Fruit fly (Drosophila melanogaster) Kc167 (cell line): ENCODE measurements around the gene CG2104.

Experiments used
- Sin3A ChIP-seq: fragments of >200 bp; optimal IDR thresholded peaks from 2 replicates; lab custom pipeline; 2018; ENCODE audit warnings: missing external identifiers
- insv ChIP-seq: fragments of >200 bp; optimal IDR thresholded peaks from 3 replicates; lab custom pipeline; 2018; ENCODE audit warnings: missing external identifiers
- ttk ChIP-seq: sonication (Bioruptor generic); optimal IDR thresholded peaks from 2 replicates; lab custom pipeline; 2017; ENCODE audit warnings: missing external identifiers

DNA sequence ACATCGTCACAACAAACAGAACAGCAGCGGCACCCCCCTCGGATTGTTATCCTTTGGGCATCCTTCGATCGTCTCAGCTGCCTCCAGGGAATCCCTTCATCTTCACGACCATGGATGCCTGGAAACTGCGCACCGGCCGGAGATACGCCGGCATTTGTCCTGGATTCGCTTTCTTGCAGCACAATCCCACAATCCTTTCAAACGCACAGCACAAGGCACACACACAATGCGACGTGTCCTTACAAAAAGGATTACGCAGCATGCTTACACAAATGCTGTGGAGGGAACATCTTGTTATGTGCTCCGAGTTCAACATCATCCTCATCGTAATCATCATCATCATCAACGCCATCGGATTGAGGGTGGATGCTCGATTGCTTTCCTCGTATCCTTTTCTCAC lies 30.0 kb upstream of the CG2104 start:
- no peak for TF ChIP-seq Sin3A (lab: Kevin White, UChicago)
- no peak for TF ChIP-seq insv (lab: Kevin White, UChicago)
- TF ChIP-seq ttk (lab: Kevin White, UChicago) = no peak
